Worm (Caenorhabditis elegans) whole organism, young adult: ENCODE data around the gene apy-1.

Experiments used
- lin-40 ChIP-seq: sonication (generic microtip); optimal IDR thresholded peaks from 2 replicates; lab custom pipeline; 2016; ENCODE audit warnings: missing genetic modification characterization, mild to moderate bottlenecking, missing compliant biosample characterization, missing genotype, missing genetic modification reagents
- nhr-90 ChIP-seq: sonication (generic microtip); optimal IDR thresholded peaks from 2 replicates; lab custom pipeline; 2016; ENCODE audit warnings: missing genotype, mild to moderate bottlenecking, missing genetic modification characterization, missing compliant biosample characterization
- repo-1 ChIP-seq: sonication (generic microtip); optimal IDR thresholded peaks from 2 replicates; lab custom pipeline; 2017; ENCODE audit warnings: mild to moderate bottlenecking, missing genetic modification characterization, missing compliant biosample characterization

ce11 chrX:7573629-7574028 is 4.1 kb upstream of the apy-1 start:
- TF ChIP-seq repo-1 (tag; lab: Kevin White, UChicago): no peak
- TF ChIP-seq nhr-90 (tag; lab: Kevin White, UChicago): no peak
- no peak for TF ChIP-seq lin-40
